Worm (Caenorhabditis elegans): ENCODE data around the gene C18B2.3.

C18B2.3 gene

ce11 chrX:3601531-3601930 is at the start of gene C18B2.3:
Gene C18B2.3, plus strand, starts transcription at chrX:3601831.
- peak; percentile 20 for TF ChIP-seq rnt-1 (tag; optimal IDR thresholded peaks at IDR 0.05)
- TF ChIP-seq C34B4.2 (tag; optimal IDR thresholded peaks at IDR 0.05), result no peak
- TF ChIP-seq Y116A8C.19 (tag; optimal IDR thresholded peaks at IDR 0.05; ENCODE audit: borderline replicate concordance), result no peak
- TF ChIP-seq efl-3 (GFP tag; optimal IDR thresholded peaks at IDR 0.05), result no peak
- no peak for TF ChIP-seq lin-35 (GFP tag; optimal IDR thresholded peaks at IDR 0.05)
- TF ChIP-seq lin-14 (GFP tag; optimal IDR thresholded peaks at IDR 0.05), result peak; percentile 12
- TF ChIP-seq dsc-1 (tag; optimal IDR thresholded peaks at IDR 0.05), result peak; percentile 23
- no peak for TF ChIP-seq fkh-8 (tag; optimal IDR thresholded peaks at IDR 0.05)
- peak; percentile 39 for TF ChIP-seq pag-3 (tag; optimal IDR thresholded peaks at IDR 0.05; ENCODE audit: borderline replicate concordance, insufficient read depth)
- no peak for TF ChIP-seq unc-30 (tag; optimal IDR thresholded peaks at IDR 0.05)
- no peak for TF ChIP-seq nhr-84 (tag; optimal IDR thresholded peaks at IDR 0.05)
- no peak for TF ChIP-seq mef-2 (tag; optimal IDR thresholded peaks at IDR 0.05)
- TF ChIP-seq elt-2 (tag; optimal IDR thresholded peaks at IDR 0.05), result no peak
- TF ChIP-seq nhr-12 (tag; optimal IDR thresholded peaks at IDR 0.05), result no peak

- TF ChIP-seq lin-14 (GFP tag; optimal IDR thresholded peaks at IDR 0.05) (peak; percentile 3), nhr-71 (tag; optimal IDR thresholded peaks at IDR 0.05) (peak; percentile 2), elt-2 (tag; optimal IDR thresholded peaks at IDR 0.05) (peak; percentile 51), mep-1 (tag; optimal IDR thresholded peaks at IDR 0.05) (no peak)
Observed at ce11 chrX:3552948-3553347, 48.7 kb upstream of the C18B2.3 start.

- TF ChIP-seq irx-1 (tag; optimal IDR thresholded peaks at IDR 0.05), result no peak
- no peak for TF ChIP-seq efl-1 (optimal IDR thresholded peaks at IDR 0.05)
- TF ChIP-seq efl-1 (GFP tag; optimal IDR thresholded peaks at IDR 0.05 in 1 of 2), result peak in 1 of 2 experiments; percentile 77
- no peak for TF ChIP-seq mep-1 (tag; optimal IDR thresholded peaks at IDR 0.05)
Observed at ce11 chrX:3553687-3554086, 47.9 kb upstream of the C18B2.3 start.

ce11 chrX:3554117-3554516 is 47.5 kb upstream of the C18B2.3 start:
- TF ChIP-seq snpc-4 (tag; optimal IDR thresholded peaks at IDR 0.05) (no peak), ztf-4 (tag; optimal IDR thresholded peaks at IDR 0.05) (no peak), elt-3 (tag; optimal IDR thresholded peaks at IDR 0.05) (no peak), fkh-10 (GFP tag; optimal IDR thresholded peaks at IDR 0.05) (no peak), irx-1 (tag; optimal IDR thresholded peaks at IDR 0.05) (no peak), nhr-90 (tag; optimal IDR thresholded peaks at IDR 0.05; ENCODE audit: poor library complexity) (no peak), grh-1 (GFP tag; IDR thresholded peaks at IDR 0.05) (no peak), lsy-2 (tag; optimal IDR thresholded peaks at IDR 0.05) (no peak), C04F5.9 (tag; optimal IDR thresholded peaks at IDR 0.05) (no peak)

ce11 chrX:3555930-3556329 is 45.7 kb upstream of the C18B2.3 start:
- TF ChIP-seq elt-2 (tag; optimal IDR thresholded peaks at IDR 0.05) (peak; percentile 54), ces-1 (GFP tag; optimal IDR thresholded peaks at IDR 0.05) (no peak), lin-14 (GFP tag; optimal IDR thresholded peaks at IDR 0.05) (no peak)

- TF ChIP-seq nhr-47 (tag; optimal IDR thresholded peaks at IDR 0.05), result no peak
- no peak for TF ChIP-seq zag-1 (tag; optimal IDR thresholded peaks at IDR 0.05)
- TF ChIP-seq fos-1 (tag; optimal IDR thresholded peaks at IDR 0.05), result no peak
- TF ChIP-seq rnt-1 (tag; optimal IDR thresholded peaks at IDR 0.05), result no peak
- TF ChIP-seq zip-4 (GFP tag; optimal IDR thresholded peaks at IDR 0.05), result no peak
- TF ChIP-seq hlh-17 (GFP tag; optimal IDR thresholded peaks at IDR 0.05; ENCODE audit: borderline replicate concordance), result no peak
- TF ChIP-seq swsn-7 (tag; optimal IDR thresholded peaks at IDR 0.05), result no peak
- no peak for TF ChIP-seq pax-3 (tag; optimal IDR thresholded peaks at IDR 0.05)
- TF ChIP-seq elt-3 (tag; optimal IDR thresholded peaks at IDR 0.05), result no peak
- no peak for TF ChIP-seq mep-1 (tag; optimal IDR thresholded peaks at IDR 0.05)
Observed at ce11 chrX:3563903-3564302, 37.7 kb upstream of the C18B2.3 start, which contains the start of gene vit-4. Gene vit-4, minus strand, starts transcription at chrX:3563965.

Data from whole organism, L1 larva.